Fruit fly (Drosophila melanogaster): ENCODE results near the gene CG5510.

DNA sequence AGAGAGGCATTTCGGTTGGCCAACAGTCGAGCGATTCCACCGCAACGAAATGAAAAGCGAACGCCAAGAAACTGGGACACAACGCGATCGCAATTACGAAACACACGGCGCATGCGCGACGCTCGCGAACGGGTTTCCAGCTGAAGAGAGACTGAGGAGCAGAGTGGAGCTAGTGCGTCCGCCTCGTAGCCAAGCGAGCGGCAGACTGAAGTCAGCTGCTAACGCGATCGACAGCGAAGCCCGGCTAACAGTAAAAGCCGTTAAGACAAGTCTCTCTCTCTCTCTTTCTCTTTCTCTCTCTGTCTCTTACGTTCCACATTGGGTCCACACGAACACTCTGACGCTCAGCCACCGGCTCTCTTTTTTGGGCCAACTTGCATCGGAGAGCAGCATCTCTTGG lies 49.2 kb upstream of the CG5510 start, which contains the start of gene CG17786:
- TF ChIP-seq ttk (optimal IDR thresholded peaks at IDR 0.05) (no peak), h (optimal IDR thresholded peaks at IDR 0.05) (no peak), Myc (optimal IDR thresholded peaks at IDR 0.05) (no peak)
